Fruit fly (Drosophila melanogaster): ENCODE results near the gene CG4793.
A peak's percentile ranks its signal among the peaks of the same experiment; 100 is the strongest.

The CG4793 gene

dm6 chr2L:15908086-15908485, 15.1 kb upstream of the CG4793 start (continued):
- TF ChIP-seq CG12391 (tag; optimal IDR thresholded peaks at IDR 0.05) (no peak), CG12769 (tag; optimal IDR thresholded peaks at IDR 0.05) (peak; percentile 67), Lim3 (GFP tag; IDR thresholded peaks at IDR 0.05) (no peak), zf30C (GFP tag; optimal IDR thresholded peaks at IDR 0.05) (no peak), Bteb2 (GFP tag; optimal IDR thresholded peaks at IDR 0.05) (no peak), org-1 (GFP tag; optimal IDR thresholded peaks at IDR 0.05) (no peak), Doc2 (GFP tag; IDR thresholded peaks at IDR 0.05) (no peak), CG4820 (GFP tag; optimal IDR thresholded peaks at IDR 0.05) (no peak), CG1792 (GFP tag; optimal IDR thresholded peaks at IDR 0.05) (no peak), Gug (GFP tag; IDR thresholded peaks at IDR 0.05) (peak; percentile 35; the same call in 1 of the 4 replicates), gt (GFP tag; IDR thresholded peaks at IDR 0.05) (no peak), klu (GFP tag; IDR thresholded peaks at IDR 0.05) (no peak), CG12659 (GFP tag; optimal IDR thresholded peaks at IDR 0.05) (no peak), rib (GFP tag; IDR thresholded peaks at IDR 0.05) (no peak), CG2129 (GFP tag; IDR thresholded peaks at IDR 0.05; ENCODE audit: partially characterized antibody) (no peak), H2.0 (GFP tag; IDR thresholded peaks at IDR 0.05) (0 out of 2 replicates have a peak, but pooled peaks have one; percentile 32), otp (GFP tag; IDR thresholded peaks at IDR 0.05) (no peak), CG15479 (GFP tag; optimal IDR thresholded peaks at IDR 0.05) (no peak), CG2199 (GFP tag; IDR thresholded peaks at IDR 0.05) (0 out of 3 replicates have a peak, but pooled peaks have one; percentile 60), dmrt11E (tag; optimal IDR thresholded peaks at IDR 0.05) (no peak), CG2678 (tag; optimal IDR thresholded peaks at IDR 0.05) (no peak), CG16813 (GFP tag; IDR thresholded peaks at IDR 0.05; ENCODE audit: partially characterized antibody) (no peak), CG1603 (tag; optimal IDR thresholded peaks at IDR 0.05) (peak; percentile 30), pros (GFP tag; optimal IDR thresholded peaks at IDR 0.05) (no peak), row (GFP tag; IDR thresholded peaks at IDR 0.05) (peak; percentile 58; the same call in 2 of the 3 replicates), pho (GFP tag; optimal IDR thresholded peaks at IDR 0.05) (no peak), nerfin-1 (tag; optimal IDR thresholded peaks at IDR 0.05) (no peak), CG3065 (GFP tag; optimal IDR thresholded peaks at IDR 0.05) (no peak), slou (GFP tag; optimal IDR thresholded peaks at IDR 0.05) (no peak), chn (GFP tag; optimal IDR thresholded peaks at IDR 0.05) (no peak), CoRest (tag; optimal IDR thresholded peaks at IDR 0.05) (no peak), CG6689 (GFP tag; IDR thresholded peaks at IDR 0.05) (no peak), Ada2b (GFP tag; IDR thresholded peaks at IDR 0.05) (0 out of 2 replicates have a peak, but pooled peaks have one; percentile 25), CG7357 (GFP tag; IDR thresholded peaks at IDR 0.05) (peak; percentile 30; the same call in 1 of the 3 replicates), CG18262 (tag; optimal IDR thresholded peaks at IDR 0.05) (no peak), Neu2 (GFP tag; optimal IDR thresholded peaks at IDR 0.05; ENCODE audit: borderline replicate concordance) (no peak), CG31224 (GFP tag; IDR thresholded peaks at IDR 0.05) (no peak), Ets97D (GFP tag; optimal IDR thresholded peaks at IDR 0.05) (no peak), ewg (GFP tag; optimal IDR thresholded peaks at IDR 0.05) (no peak), luna (GFP tag; optimal IDR thresholded peaks at IDR 0.05) (no peak), CG4424 (GFP tag; optimal IDR thresholded peaks at IDR 0.05) (no peak), Med (GFP tag) (peak; percentile 76), CG3726 (GFP tag; IDR thresholded peaks at IDR 0.05) (no peak), NC2β (GFP tag; optimal IDR thresholded peaks at IDR 0.05) (no peak), CG16815 (GFP tag; optimal IDR thresholded peaks at IDR 0.05) (no peak), Sin3A (optimal IDR thresholded peaks at IDR 0.05) (no peak), Atf6 (GFP tag; IDR thresholded peaks at IDR 0.05) (peak; percentile 34; the same call in 1 of the 2 replicates), CG42726 (GFP tag; IDR thresholded peaks at IDR 0.05; ENCODE audit: partially characterized antibody) (no peak), CG10654 (GFP tag; optimal IDR thresholded peaks at IDR 0.05) (no peak), Sox102F (GFP tag; optimal IDR thresholded peaks at IDR 0.05) (no peak), ab (GFP tag; optimal IDR thresholded peaks at IDR 0.05) (no peak), CG13894 (tag; optimal IDR thresholded peaks at IDR 0.05) (no peak)

All from whole organism, embryonic.